Worm (Caenorhabditis elegans) whole organism, L4/young adult: ENCODE data around the gene klp-6.

ENCODE experiments used
- dao-5 ChIP-seq: sonication (generic microtip); optimal IDR thresholded peaks from 2 replicates; lab custom pipeline; 2016; ENCODE audit warnings: missing genotype, missing genetic modification characterization, moderate library complexity, missing compliant biosample characterization
- him-1 ChIP-seq: sonication (generic microtip); optimal IDR thresholded peaks from 2 replicates; lab custom pipeline; 2016; ENCODE audit warnings: missing genotype, missing genetic modification reagents, missing genetic modification characterization, missing compliant biosample characterization

ce11 chrIII:5044709-5045108 is 14.0 kb downstream of the klp-6 start, which contains the start of gene C45G9.14:
- no peak for TF ChIP-seq him-1
- TF ChIP-seq dao-5 (tag; lab: Kevin White, UChicago) = no peak
